Fruit fly (Drosophila melanogaster) whole organism, prepupa: ENCODE results near the gene Alp12.

ENCODE experiments used
- Blimp-1 ChIP-seq: fragments of 200-800 bp; sonication (Bioruptor generic); optimal IDR thresholded peaks from 3 replicates; lab custom pipeline; 2017; ENCODE audit warnings: missing biosample characterization, missing genetic modification characterization, mild to moderate bottlenecking, moderate library complexity, missing genetic modification reagents
- CG10631 ChIP-seq: fragments of 200-800 bp; sonication (Bioruptor generic); optimal IDR thresholded peaks from 2 replicates; lab custom pipeline; 2016; ENCODE audit warnings: missing biosample characterization, missing genetic modification characterization
- CG11294 ChIP-seq: fragments of 200-800 bp; sonication (Bioruptor generic); IDR thresholded peaks from 2 replicates; pipeline ENCODE4 v1.3.6; 2022; ENCODE audit warnings: missing biosample characterization, missing genetic modification characterization
- CG11762 ChIP-seq: fragments of 200-800 bp; sonication (Bioruptor generic); optimal IDR thresholded peaks from 3 replicates; lab custom pipeline; 2016; ENCODE audit warnings: missing biosample characterization, missing genetic modification characterization; ENCODE audit not compliant: insufficient read depth
- CG11902 ChIP-seq: fragments of 200-800 bp; sonication (Bioruptor generic); optimal IDR thresholded peaks from 3 replicates; lab custom pipeline; 2016; ENCODE audit warnings: missing biosample characterization, missing genetic modification characterization
- CG1621 ChIP-seq: fragments of 200-800 bp; sonication (Bioruptor generic); optimal IDR thresholded peaks from 3 replicates; lab custom pipeline; 2018; ENCODE audit warnings: missing biosample characterization, mild to moderate bottlenecking, missing genetic modification characterization
- CG3032 ChIP-seq: fragments of 200-800 bp; optimal IDR thresholded peaks from 2 replicates; lab custom pipeline; 2019; ENCODE audit warnings: missing biosample characterization, mild to moderate bottlenecking, missing genetic modification characterization, moderate library complexity
- CG34406 ChIP-seq: fragments of 200-800 bp; sonication (Bioruptor generic); optimal IDR thresholded peaks from 3 replicates; lab custom pipeline; 2016; ENCODE audit warnings: missing biosample characterization, missing genetic modification characterization
- CG3919 ChIP-seq: fragments of 200-800 bp; sonication (Bioruptor generic); optimal IDR thresholded peaks from 3 replicates; lab custom pipeline; 2016; ENCODE audit warnings: missing biosample characterization, missing genetic modification characterization
- CG6276 ChIP-seq: fragments of 200-800 bp; sonication (Bioruptor generic); optimal IDR thresholded peaks from 2 replicates; lab custom pipeline; 2017; ENCODE audit warnings: missing biosample characterization, mild to moderate bottlenecking, missing genetic modification characterization
- CG6808 ChIP-seq: fragments of 200-800 bp; sonication (Bioruptor generic); optimal IDR thresholded peaks from 3 replicates; lab custom pipeline; 2017; ENCODE audit warnings: missing biosample characterization, missing genetic modification characterization, mild to moderate bottlenecking, moderate library complexity, missing genetic modification reagents
- CG8119 ChIP-seq: fragments of 200-800 bp; sonication (Bioruptor generic); IDR thresholded peaks from 3 replicates; pipeline ENCODE4 v1.3.6; 2022; ENCODE audit warnings: missing biosample characterization, missing genetic modification characterization
- CG8319 ChIP-seq: fragments of 200-800 bp; sonication (Bioruptor generic); optimal IDR thresholded peaks from 3 replicates; lab custom pipeline; 2016; ENCODE audit warnings: missing biosample characterization, missing genetic modification characterization
- Eip75B ChIP-seq: fragments of 200-800 bp; sonication (Bioruptor generic); optimal IDR thresholded peaks from 3 replicates; lab custom pipeline; 2016; ENCODE audit warnings: missing biosample characterization, missing genetic modification characterization
- Eip78C ChIP-seq: fragments of 200-800 bp; sonication (Bioruptor generic); peaks from one replicate; lab custom pipeline; 2016; ENCODE audit warnings: missing biosample characterization, missing genetic modification characterization
- Eip93F ChIP-seq: fragments of 200-800 bp; sonication (Bioruptor generic); optimal IDR thresholded peaks from 2 replicates; lab custom pipeline; 2016; ENCODE audit warnings: missing biosample characterization, mild to moderate bottlenecking, missing genetic modification characterization
- Gug ChIP-seq: fragments of 200-800 bp; sonication (Bioruptor generic); IDR thresholded peaks from 2 replicates; pipeline ENCODE4 v1.3.6; 2022; ENCODE audit warnings: missing biosample characterization, missing genetic modification characterization
- Hr38 ChIP-seq: sonication (Bioruptor generic); optimal IDR thresholded peaks from 2 replicates; lab custom pipeline; 2016; ENCODE audit warnings: missing biosample characterization, missing genetic modification characterization
- Hr39 ChIP-seq: fragments of 200-800 bp; sonication (Bioruptor generic); optimal IDR thresholded peaks from 2 replicates; lab custom pipeline; 2016; ENCODE audit warnings: missing biosample characterization, missing genetic modification characterization
- Hr4 ChIP-seq: fragments of 200-800 bp; sonication (Bioruptor generic); optimal IDR thresholded peaks from 3 replicates; lab custom pipeline; 2016; ENCODE audit warnings: missing biosample characterization, missing genetic modification characterization
- Lpt ChIP-seq: fragments of 200-800 bp; sonication (Bioruptor generic); optimal IDR thresholded peaks from 3 replicates; lab custom pipeline; 2016; ENCODE audit warnings: missing biosample characterization, missing genetic modification characterization
- Sox102F ChIP-seq: fragments of 200-800 bp; sonication (Bioruptor generic); optimal IDR thresholded peaks from 2 replicates; lab custom pipeline; 2016; ENCODE audit warnings: missing biosample characterization, mild to moderate bottlenecking, missing genetic modification characterization
- Sox15 ChIP-seq: fragments of 200-800 bp; sonication (Bioruptor generic); optimal IDR thresholded peaks from 3 replicates; lab custom pipeline; 2016; ENCODE audit warnings: missing biosample characterization, missing genetic modification characterization
- achi ChIP-seq: fragments of 200-800 bp; sonication (Bioruptor generic); optimal IDR thresholded peaks from 3 replicates; lab custom pipeline; 2016; ENCODE audit warnings: missing biosample characterization, missing genetic modification characterization
- acj6 ChIP-seq: fragments of 200-800 bp; sonication (Bioruptor generic); optimal IDR thresholded peaks from 3 replicates; lab custom pipeline; 2016; ENCODE audit warnings: missing biosample characterization, missing genetic modification characterization
- dac ChIP-seq: fragments of 200-800 bp; sonication (Bioruptor generic); optimal IDR thresholded peaks from 2 replicates; lab custom pipeline; 2017; ENCODE audit warnings: missing biosample characterization, mild to moderate bottlenecking, missing genetic modification characterization
- dsx ChIP-seq: fragments of 200-800 bp; optimal IDR thresholded peaks from 3 replicates; lab custom pipeline; 2019; ENCODE audit warnings: missing biosample characterization, mild to moderate bottlenecking, missing genetic modification characterization, moderate library complexity; ENCODE audit not compliant: poor library complexity, severe bottlenecking
- eg ChIP-seq: fragments of 200-800 bp; sonication (Bioruptor generic); IDR thresholded peaks from 3 replicates; pipeline ENCODE4 v1.3.6; 2022; ENCODE audit warnings: missing biosample characterization, missing genetic modification characterization
- esn ChIP-seq: fragments of 200-800 bp; sonication (Bioruptor generic); optimal IDR thresholded peaks from 2 replicates; lab custom pipeline; 2016; ENCODE audit warnings: missing biosample characterization, mild to moderate bottlenecking, missing genetic modification characterization, moderate library complexity
- fd85E ChIP-seq: fragments of 200-800 bp; sonication (Bioruptor generic); optimal IDR thresholded peaks from 3 replicates; lab custom pipeline; 2016; ENCODE audit warnings: missing biosample characterization, missing genetic modification characterization
- fkh ChIP-seq: fragments of 200-800 bp; sonication (Bioruptor generic); optimal IDR thresholded peaks from 3 replicates; lab custom pipeline; 2017; ENCODE audit warnings: missing biosample characterization, mild to moderate bottlenecking, missing genetic modification characterization, moderate library complexity
- lz ChIP-seq: fragments of 200-800 bp; sonication (Bioruptor generic); optimal IDR thresholded peaks from 3 replicates; lab custom pipeline; 2016; ENCODE audit warnings: missing biosample characterization, missing genetic modification characterization
- net ChIP-seq: fragments of 200-800 bp; sonication (Bioruptor generic); optimal IDR thresholded peaks from 3 replicates; lab custom pipeline; 2016; ENCODE audit warnings: missing biosample characterization, missing genetic modification characterization
- pdm3 ChIP-seq: fragments of 200-800 bp; sonication (Bioruptor generic); optimal IDR thresholded peaks from 3 replicates; lab custom pipeline; 2016; ENCODE audit warnings: missing biosample characterization, missing genetic modification characterization
- salr ChIP-seq, 2 experiments: fragments of 200-800 bp; sonication (Bioruptor generic); optimal IDR thresholded peaks; 3 replicates each; lab custom pipeline; 2016 to 2018; ENCODE audit warnings: missing biosample characterization in 2 of 2, missing genetic modification characterization in 2 of 2, mild to moderate bottlenecking in 1 of 2
- spab ChIP-seq: fragments of 200-800 bp; sonication (Bioruptor generic); optimal IDR thresholded peaks from 2 replicates; lab custom pipeline; 2017; ENCODE audit warnings: missing biosample characterization, mild to moderate bottlenecking, missing genetic modification characterization, missing genetic modification reagents
- ss ChIP-seq, 2 experiments: fragments of 200-800 bp; sonication (Bioruptor generic); optimal IDR thresholded peaks; 2 replicates in 1 of 2; 3 replicates in 1 of 2; lab custom pipeline; 2017 to 2018; ENCODE audit warnings: mild to moderate bottlenecking in 2 of 2, missing biosample characterization in 2 of 2, missing genetic modification characterization in 2 of 2, moderate library complexity in 1 of 2
- svp ChIP-seq: fragments of 200-800 bp; sonication (Bioruptor generic); peaks from one replicate; lab custom pipeline; 2016; ENCODE audit warnings: missing biosample characterization, missing genetic modification characterization
- topi ChIP-seq: fragments of 200-800 bp; sonication (Bioruptor generic); optimal IDR thresholded peaks from 3 replicates; lab custom pipeline; 2016; ENCODE audit warnings: missing biosample characterization, missing genetic modification characterization

Alp12 gene

dm6 chr2L:19426330-19426781 is 2.5 kb downstream of the Alp12 start, which contains the start of gene Pax (continued):
- no peak for TF ChIP-seq acj6
- TF ChIP-seq CG6808 (GFP tag; lab: Kevin White, UChicago), result peak; percentile 41
- no peak for TF ChIP-seq Blimp-1 (GFP tag; lab: Kevin White, UChicago)
- TF ChIP-seq CG1621 (tag; lab: Kevin White, UChicago), result peak; percentile 9
- TF ChIP-seq salr (GFP tag; optimal IDR thresholded peaks at IDR 0.05; lab: Kevin White, UChicago), result no peak
- no peak for TF ChIP-seq esn (GFP tag; lab: Kevin White, UChicago)
- no peak for TF ChIP-seq Hr39
- peak; percentile 60; the same call in 2 of the 3 replicates for TF ChIP-seq CG8119 (GFP tag; lab: Robert Waterston, UW)
- TF ChIP-seq Eip75B, result peak; percentile 17
- TF ChIP-seq CG3919 (GFP tag; lab: Kevin White, UChicago), result no peak
- TF ChIP-seq Eip93F, result no peak
- no peak for TF ChIP-seq CG8319
- TF ChIP-seq CG6276 (GFP tag; lab: Kevin White, UChicago), result peak; percentile 16
- no peak for TF ChIP-seq svp (GFP tag; lab: Kevin White, UChicago)
- TF ChIP-seq eg (GFP tag; lab: Robert Waterston, UW), result peak; percentile 52; the same call in 1 of the 3 replicates
- TF ChIP-seq Lpt (GFP tag; lab: Kevin White, UChicago), result no peak
- TF ChIP-seq net, result peak; percentile 8
- no peak for TF ChIP-seq Hr38 (GFP tag; lab: Kevin White, UChicago)
- no peak for TF ChIP-seq topi (GFP tag; lab: Kevin White, UChicago)
- TF ChIP-seq ss (GFP tag; optimal IDR thresholded peaks at IDR 0.05; lab: Kevin White, UChicago), result peak; percentile 50 to 68
- no peak for TF ChIP-seq spab (GFP tag; lab: Kevin White, UChicago)
- TF ChIP-seq Sox15 (GFP tag; lab: Kevin White, UChicago), result no peak
- TF ChIP-seq fkh (GFP tag; lab: Kevin White, UChicago), result no peak

- TF ChIP-seq Eip78C (GFP tag; lab: Kevin White, UChicago), result peak; percentile 23
- TF ChIP-seq Hr4, result no peak
- no peak for TF ChIP-seq CG3032 (tag; lab: Kevin White, UChicago)
- TF ChIP-seq CG11294 (GFP tag; lab: Robert Waterston, UW), result no peak
- no peak for TF ChIP-seq Hr38 (GFP tag; lab: Kevin White, UChicago)
- TF ChIP-seq ss (GFP tag; optimal IDR thresholded peaks at IDR 0.05; lab: Kevin White, UChicago), result no peak
- TF ChIP-seq, all 60 proteins: peak for 1
These were observed 5.9 kb downstream of the Alp12 start for dm6 chr2L:19429731-19430130.

dm6 chr2L:19430343-19430742 is 6.5 kb downstream of the Alp12 start, which contains the start of gene RtcB:
RtcB (plus strand) TSS chr2L:19430643.
- TF ChIP-seq Eip78C (GFP tag; lab: Kevin White, UChicago), result peak; percentile 36
- no peak for TF ChIP-seq Sox102F
- TF ChIP-seq, all 60 proteins: peak for 1

DNA sequence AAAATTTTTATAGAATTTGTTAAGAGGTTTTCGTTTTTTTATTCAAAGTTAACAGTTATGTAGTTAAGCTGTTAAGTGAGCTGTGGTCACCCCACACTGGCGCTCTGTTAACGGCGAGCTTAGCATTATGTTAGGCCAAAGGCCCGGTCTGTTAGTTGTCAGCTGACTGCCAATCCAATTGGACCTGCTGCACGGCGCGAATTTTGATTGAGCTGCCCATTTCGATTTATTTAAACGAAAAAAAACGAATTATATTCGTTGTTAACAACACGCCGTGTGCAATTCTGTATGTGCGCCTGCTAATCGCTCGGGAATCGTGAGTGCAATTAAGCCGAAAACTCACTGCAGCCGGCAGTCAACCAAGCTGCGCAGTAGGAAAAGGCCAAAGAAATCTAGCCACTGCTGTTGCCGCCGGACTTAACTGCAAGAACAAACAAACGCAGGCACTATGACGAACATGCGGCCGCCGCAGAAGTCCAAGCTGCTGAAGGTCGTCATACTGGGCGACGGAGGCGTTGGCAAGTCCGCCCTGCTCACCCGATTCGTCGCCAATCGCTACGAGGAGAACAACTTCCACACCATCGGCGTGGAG is 8.7 kb downstream of the Alp12 start, which contains the start of gene Rab9:
Rab9 (plus strand) TSS at position 151 of the 592 bp plus-strand sequence.
- TF ChIP-seq Gug (GFP tag; lab: Robert Waterston, UW) (no peak), achi (GFP tag; lab: Kevin White, UChicago) (no peak), CG11762 (GFP tag; lab: Kevin White, UChicago) (no peak), pdm3 (no peak), CG11294 (GFP tag; lab: Robert Waterston, UW) (no peak), dsx (GFP tag; lab: Kevin White, UChicago) (no peak), CG11902 (GFP tag; lab: Kevin White, UChicago) (no peak), CG10631 (GFP tag; lab: Kevin White, UChicago) (no peak), dac (no peak), fd85E (GFP tag; lab: Kevin White, UChicago) (no peak), CG34406 (GFP tag; lab: Kevin White, UChicago) (no peak), lz (GFP tag; lab: Kevin White, UChicago) (no peak), spab (GFP tag; lab: Kevin White, UChicago) (no peak), svp (GFP tag; lab: Kevin White, UChicago) (no peak)
